Fruit fly (Drosophila melanogaster): ENCODE data around the gene U2af50.

U2af50 gene

DNA sequence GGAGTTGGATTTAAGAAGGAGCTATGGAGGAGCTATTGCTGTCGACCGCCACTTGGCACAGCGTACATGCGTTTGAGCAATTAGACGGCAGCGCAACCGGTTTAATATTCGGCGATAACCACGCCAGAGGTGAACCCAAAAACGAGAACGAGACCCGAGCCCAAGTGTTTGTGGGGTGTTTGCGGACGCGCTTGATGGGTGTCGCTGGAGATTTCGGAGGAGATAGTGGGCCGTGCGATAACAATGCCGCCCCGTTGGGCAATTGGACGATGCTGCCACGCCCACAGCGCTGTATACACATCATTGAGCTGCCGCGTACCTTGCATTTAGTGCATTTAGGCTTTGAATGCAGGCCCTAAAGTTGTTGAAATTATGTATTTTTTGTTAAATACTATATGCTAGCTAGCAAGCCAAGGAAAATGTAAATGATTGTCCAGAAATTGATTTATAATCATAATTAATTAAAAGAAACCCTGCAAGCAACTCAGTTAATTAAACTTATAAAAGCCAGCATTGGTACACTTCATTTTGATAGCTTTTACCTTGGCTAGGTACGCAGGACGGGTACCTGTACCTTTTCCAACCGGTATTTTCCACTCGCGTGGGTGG lies 50.4 kb downstream of the U2af50 start, which contains the start of gene Had1:
Gene Had1, minus strand, starts transcription at position 358 of the 609 bp plus-strand sequence.
- TF ChIP-seq pan (optimal IDR thresholded peaks at IDR 0.05) (no peak), CG8478 (optimal IDR thresholded peaks at IDR 0.05) (no peak), psq (optimal IDR thresholded peaks at IDR 0.05) (no peak)

All from whole organism.